Worm (Caenorhabditis elegans): ENCODE results near the gene aly-1.
A peak's percentile ranks its signal among the peaks of the same experiment; 100 is the strongest.

Gene aly-1

DNA sequence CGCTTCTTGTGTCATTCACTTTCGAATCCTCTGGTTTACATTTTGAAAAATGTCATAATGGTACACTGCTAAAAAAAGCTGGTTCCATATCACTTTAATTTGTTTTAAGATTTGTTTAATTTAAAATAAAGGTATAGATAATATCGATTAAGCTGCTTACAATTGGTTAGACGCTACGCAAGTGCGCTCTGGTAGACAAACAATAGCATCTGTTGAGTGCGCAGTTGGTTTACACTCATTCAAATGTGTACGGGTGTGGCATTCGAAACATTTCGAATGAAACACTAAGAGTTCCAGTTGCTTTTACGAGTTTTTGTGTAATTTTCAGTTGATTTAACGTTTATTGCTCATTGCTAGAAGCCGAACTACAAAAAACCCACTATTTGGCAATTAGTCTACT lies 1.3 kb upstream of the aly-1 start (continued):
- TF ChIP-seq php-3 (GFP tag; IDR thresholded peaks at IDR 0.05) (no peak), fos-1 (tag; optimal IDR thresholded peaks at IDR 0.05) (no peak), lin-13 (GFP tag; optimal IDR thresholded peaks at IDR 0.05) (no peak), skn-1 (tag; optimal IDR thresholded peaks at IDR 0.05) (no peak), lin-29 (GFP tag; IDR thresholded peaks at IDR 0.05) (no peak), saeg-2 (GFP tag; IDR thresholded peaks at IDR 0.05) (no peak), ces-1 (GFP tag; optimal IDR thresholded peaks at IDR 0.05) (no peak), Y48G9A.11 (GFP tag; IDR thresholded peaks at IDR 0.05) (no peak)

DNA sequence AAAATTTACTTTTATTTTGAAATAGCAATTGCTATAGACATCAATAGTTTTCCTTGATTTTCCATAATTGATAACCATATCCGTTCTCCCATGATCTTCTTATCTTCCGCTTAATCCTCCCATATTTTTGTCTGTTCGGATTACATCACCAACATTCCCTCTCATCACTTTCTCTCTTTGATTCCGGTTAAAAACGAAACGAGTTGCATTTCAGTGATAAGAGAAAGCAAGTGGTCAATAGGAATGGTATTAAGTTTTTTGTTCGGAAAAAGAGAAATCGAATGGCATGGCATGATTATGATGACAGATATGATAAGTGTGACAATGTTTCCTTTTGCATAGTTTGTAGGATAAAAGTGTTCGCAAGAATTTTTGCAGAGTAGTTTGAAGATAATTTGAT lies 3.3 kb downstream of the aly-1 start:
- TF ChIP-seq nhr-42 (GFP tag; IDR thresholded peaks at IDR 0.05) (no peak), ceh-82 (tag; optimal IDR thresholded peaks at IDR 0.05) (no peak), F26F4.8 (GFP tag; conservative IDR thresholded peaks at IDR 0.05) (no peak), nhr-28 (tag; optimal IDR thresholded peaks at IDR 0.05) (peak; percentile 80), nhr-111 (GFP tag; optimal IDR thresholded peaks at IDR 0.05) (no peak), duxl-1 (tag; optimal IDR thresholded peaks at IDR 0.05; ENCODE audit: poor library complexity) (no peak), saeg-2 (GFP tag; IDR thresholded peaks at IDR 0.05) (no peak), ZK546.5 (tag; optimal IDR thresholded peaks at IDR 0.05) (no peak), egl-43 (GFP tag; IDR thresholded peaks at IDR 0.05) (no peak), pqm-1 (tag; optimal IDR thresholded peaks at IDR 0.05) (peak; percentile 91), dve-1 (tag; optimal IDR thresholded peaks at IDR 0.05; ENCODE audit: insufficient read depth) (peak; percentile 57), unc-39 (tag; optimal IDR thresholded peaks at IDR 0.05) (no peak), ZK337.2 (GFP tag; IDR thresholded peaks at IDR 0.05) (no peak), dpl-1 (GFP tag; optimal IDR thresholded peaks at IDR 0.05) (peak; percentile 15), T26A8.4 (GFP tag; IDR thresholded peaks at IDR 0.05) (no peak), mdt-29 (GFP tag; IDR thresholded peaks at IDR 0.05) (no peak), lin-1 (GFP tag; IDR thresholded peaks at IDR 0.05) (no peak), ctbp-1 (GFP tag; IDR thresholded peaks at IDR 0.05) (no peak), lin-38 (GFP tag; IDR thresholded peaks at IDR 0.05) (no peak), hlh-11 (tag; optimal IDR thresholded peaks at IDR 0.05) (peak; percentile 72), ama-1 (optimal IDR thresholded peaks at IDR 0.05) (no peak), mxl-2 (GFP tag; conservative IDR thresholded peaks at IDR 0.05) (no peak), pha-4 (GFP tag; IDR thresholded peaks at IDR 0.05) (no peak), pha-4 (tag; optimal IDR thresholded peaks at IDR 0.05) (no peak), R02D3.7 (tag; optimal IDR thresholded peaks at IDR 0.05) (no peak), aha-1 (tag) (no peak), gei-8 (GFP tag; optimal IDR thresholded peaks at IDR 0.05) (no peak), nhr-6 (tag; optimal IDR thresholded peaks at IDR 0.05) (no peak), ceh-62 (tag; optimal IDR thresholded peaks at IDR 0.05) (no peak), fkh-10 (GFP tag; optimal IDR thresholded peaks at IDR 0.05) (no peak), mdl-1 (tag; optimal IDR thresholded peaks at IDR 0.05) (no peak), F44E2.7 (GFP tag; IDR thresholded peaks at IDR 0.05) (no peak), skn-1 (tag; optimal IDR thresholded peaks at IDR 0.05) (no peak), mxl-3 (GFP tag; optimal IDR thresholded peaks at IDR 0.05) (peak; percentile 68), lir-3 (tag; optimal IDR thresholded peaks at IDR 0.05) (no peak), Y105C5A.15 (GFP tag; IDR thresholded peaks at IDR 0.05) (no peak), nhr-41 (GFP tag; IDR thresholded peaks at IDR 0.05) (no peak), zip-2 (tag; optimal IDR thresholded peaks at IDR 0.05) (no peak), lsy-2 (tag; optimal IDR thresholded peaks at IDR 0.05) (no peak), cey-2 (tag; optimal IDR thresholded peaks at IDR 0.05; ENCODE audit: borderline replicate concordance, insufficient read depth) (peak; percentile 64), unc-62 (GFP tag; optimal IDR thresholded peaks at IDR 0.05 in 1 of 2) (no peak), unc-62 (tag; optimal IDR thresholded peaks at IDR 0.05) (no peak), Y48G9A.11 (GFP tag; IDR thresholded peaks at IDR 0.05) (no peak), daf-16 (GFP tag; optimal IDR thresholded peaks at IDR 0.05) (no peak), daf-16 (tag; optimal IDR thresholded peaks at IDR 0.05) (peak; percentile 52), ceh-32 (tag; optimal IDR thresholded peaks at IDR 0.05; ENCODE audit: poor library complexity) (no peak), zfp-2 (tag; optimal IDR thresholded peaks at IDR 0.05) (no peak)

Measured in whole organism, L4 larva.